Fruit fly (Drosophila melanogaster): ENCODE results near the gene CG17122.
A peak's percentile ranks its signal among the peaks of the same experiment; 100 is the strongest.

Gene CG17122

DNA sequence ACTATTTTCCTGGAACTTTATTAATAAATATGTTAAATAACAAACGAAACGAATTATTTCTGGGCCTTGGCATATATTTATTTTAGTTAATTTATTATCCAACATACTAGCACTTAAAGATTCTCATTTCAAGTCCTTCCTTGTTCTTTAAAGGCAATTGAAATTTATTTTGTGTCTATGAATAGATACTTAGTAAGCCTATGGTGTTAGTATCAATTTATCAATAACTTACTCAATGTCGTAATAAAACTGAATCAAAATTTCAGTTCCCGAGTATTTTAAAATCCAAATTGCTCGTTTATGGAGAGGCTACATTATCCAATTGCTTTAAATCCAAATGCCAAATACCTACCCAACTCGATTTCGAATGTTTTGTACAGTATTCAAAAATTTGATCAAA lies 9.6 kb downstream of the CG17122 start, which contains the start of gene CG32228:
Gene CG32228, plus strand, starts transcription at position 301 of the 400 bp plus-strand sequence.
- TF ChIP-seq CG18599 (GFP tag; optimal IDR thresholded peaks at IDR 0.05) (no peak), cas (GFP tag; IDR thresholded peaks at IDR 0.05) (no peak), CG4328 (GFP tag; optimal IDR thresholded peaks at IDR 0.05) (no peak), grau (tag; optimal IDR thresholded peaks at IDR 0.05) (no peak), cato (GFP tag; optimal IDR thresholded peaks at IDR 0.05; ENCODE audit: borderline replicate concordance) (no peak), CG9797 (GFP tag; optimal IDR thresholded peaks at IDR 0.05) (no peak), Oaz (GFP tag; IDR thresholded peaks at IDR 0.05) (no peak), maf-S (GFP tag; optimal IDR thresholded peaks at IDR 0.05) (no peak), Dek (tag; optimal IDR thresholded peaks at IDR 0.05) (no peak), sug (tag; optimal IDR thresholded peaks at IDR 0.05) (no peak), sim (GFP tag; IDR thresholded peaks at IDR 0.05) (no peak)

DNA sequence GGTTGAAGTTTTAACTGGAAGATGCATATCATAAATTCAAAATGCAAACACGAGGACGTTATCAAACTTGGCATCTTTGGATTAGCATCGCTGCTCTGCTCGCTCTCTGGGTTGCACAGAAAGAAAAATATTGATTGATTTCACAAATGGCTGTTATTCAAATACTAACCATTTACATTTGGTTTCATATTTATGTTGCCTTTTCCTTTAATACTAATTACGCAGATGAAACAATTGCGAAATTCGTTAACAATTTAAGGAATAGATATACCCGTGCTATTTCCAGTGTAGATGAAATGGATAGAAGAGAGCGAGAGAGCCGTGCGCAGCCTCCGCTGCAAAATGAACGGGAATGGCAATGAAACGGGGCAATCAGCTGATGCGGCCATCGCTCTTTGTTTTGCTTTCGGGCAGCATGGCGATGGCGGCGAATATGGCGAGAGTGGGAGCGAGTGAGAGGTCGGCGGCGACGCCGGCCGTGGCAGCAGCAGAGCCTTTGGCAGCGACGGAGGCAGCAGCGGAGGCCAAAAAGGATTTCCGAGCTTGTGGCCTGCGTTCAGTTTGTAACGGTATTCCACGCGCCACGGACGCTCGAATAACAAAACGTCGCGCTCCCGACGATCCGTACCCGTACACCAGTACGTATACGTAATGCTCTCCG lies 27.5 kb downstream of the CG17122 start, which contains the start of gene rdgC:
Gene rdgC, plus strand, starts transcription at position 568 of the 661 bp plus-strand sequence.
- TF ChIP-seq CG9797 (GFP tag; optimal IDR thresholded peaks at IDR 0.05) = peak; percentile 33
- TF ChIP-seq onecut (GFP tag; IDR thresholded peaks at IDR 0.05) = peak; percentile 92
- peak; percentile 66 for TF ChIP-seq Jarid2 (GFP tag; optimal IDR thresholded peaks at IDR 0.05)
- peak; percentile 92 for TF ChIP-seq toy (GFP tag; IDR thresholded peaks at IDR 0.05)
- peak; percentile 97 for TF ChIP-seq CG2678 (tag; optimal IDR thresholded peaks at IDR 0.05)
- TF ChIP-seq psq (GFP tag; optimal IDR thresholded peaks at IDR 0.05) = peak; percentile 78
- peak; percentile 85 for TF ChIP-seq CG6254 (GFP tag; optimal IDR thresholded peaks at IDR 0.05)
- TF ChIP-seq tio (GFP tag; optimal IDR thresholded peaks at IDR 0.05) = peak; percentile 92
- TF ChIP-seq CG14710 (tag; optimal IDR thresholded peaks at IDR 0.05) = peak; percentile 78
- peak; percentile 95 for TF ChIP-seq bcd (GFP tag; optimal IDR thresholded peaks at IDR 0.05)
- TF ChIP-seq Bdp1 (GFP tag; optimal IDR thresholded peaks at IDR 0.05) = peak; percentile 86
- TF ChIP-seq Hr51 (GFP tag; optimal IDR thresholded peaks at IDR 0.05) = peak; percentile 91 to 97
- TF ChIP-seq Rfx (GFP tag; IDR thresholded peaks at IDR 0.05) = peak; percentile 98
- TF ChIP-seq sima (GFP tag; optimal IDR thresholded peaks at IDR 0.05) = peak; percentile 72
- peak; percentile 83 for TF ChIP-seq CG11560 (tag; IDR thresholded peaks at IDR 0.05)
- peak; percentile 95 for TF ChIP-seq CG7556 (GFP tag; optimal IDR thresholded peaks at IDR 0.05)
- TF ChIP-seq Usf (GFP tag; optimal IDR thresholded peaks at IDR 0.05) = peak; percentile 68
- peak; percentile 96 for TF ChIP-seq row (GFP tag; IDR thresholded peaks at IDR 0.05)
- peak; percentile 91 for TF ChIP-seq Ssrp (tag; optimal IDR thresholded peaks at IDR 0.05)
- peak; percentile 95 for TF ChIP-seq Camta (GFP tag; optimal IDR thresholded peaks at IDR 0.05)
- TF ChIP-seq ERR (GFP tag; optimal IDR thresholded peaks at IDR 0.05) = peak; percentile 94
- peak; percentile 83 for TF ChIP-seq Vsx1 (GFP tag; optimal IDR thresholded peaks at IDR 0.05)
- TF ChIP-seq CG11456 (GFP tag; IDR thresholded peaks at IDR 0.05) = peak; percentile 94
- peak; percentile 98 for TF ChIP-seq dmrt99B (tag; optimal IDR thresholded peaks at IDR 0.05)
- peak; percentile 91 for TF ChIP-seq CG6683 (GFP tag; optimal IDR thresholded peaks at IDR 0.05)
- TF ChIP-seq CG7987 (GFP tag; optimal IDR thresholded peaks at IDR 0.05) = peak; percentile 92
- peak; percentile 97 for TF ChIP-seq ind (GFP tag; optimal IDR thresholded peaks at IDR 0.05)
- peak; percentile 91 for TF ChIP-seq bowl (GFP tag; IDR thresholded peaks at IDR 0.05)
- TF ChIP-seq CG4360 (GFP tag; IDR thresholded peaks at IDR 0.05) = peak; percentile 80
- TF ChIP-seq Gsc (GFP tag; IDR thresholded peaks at IDR 0.05) = peak; percentile 84
- TF ChIP-seq Awh (GFP tag; IDR thresholded peaks at IDR 0.05) = peak; percentile 97
- TF ChIP-seq CG7357 (GFP tag; IDR thresholded peaks at IDR 0.05) = peak; percentile 87
- TF ChIP-seq dati (GFP tag; IDR thresholded peaks at IDR 0.05) = peak; percentile 94
- TF ChIP-seq CG14860 (GFP tag; IDR thresholded peaks at IDR 0.05; ENCODE audit: partially characterized antibody) = no peak
- TF ChIP-seq Dfd (GFP tag; optimal IDR thresholded peaks at IDR 0.05) = no peak
- TF ChIP-seq Hr78 (GFP tag; optimal IDR thresholded peaks at IDR 0.05) = peak in 1 of 2 experiments; percentile 78
- TF ChIP-seq Oaz (GFP tag; IDR thresholded peaks at IDR 0.05) = peak; percentile 94
- peak; percentile 86 for TF ChIP-seq exex (tag; optimal IDR thresholded peaks at IDR 0.05)
- no peak for TF ChIP-seq HLH4C (GFP tag; IDR thresholded peaks at IDR 0.05; ENCODE audit: partially characterized antibody)

Measured in whole organism, embryonic.